Fruit fly (Drosophila melanogaster): ENCODE results near the gene RpS21.

Gene RpS21

dm6 chr2L:2861140-2861884 is 5.4 kb downstream of the RpS21 start (continued):
- TF ChIP-seq CG13775 (GFP tag; optimal IDR thresholded peaks at IDR 0.05) (no peak), btn (GFP tag; optimal IDR thresholded peaks at IDR 0.05) (no peak), CG6272 (GFP tag; IDR thresholded peaks at IDR 0.05) (no peak), salm (tag; optimal IDR thresholded peaks at IDR 0.05) (peak; percentile 12), CG12744 (GFP tag; optimal IDR thresholded peaks at IDR 0.05) (no peak), fd96Cb (tag; optimal IDR thresholded peaks at IDR 0.05) (no peak), scrt (GFP tag; optimal IDR thresholded peaks at IDR 0.05) (peak; percentile 2), disco-r (GFP tag; optimal IDR thresholded peaks at IDR 0.05) (no peak), CG7357 (GFP tag; IDR thresholded peaks at IDR 0.05) (no peak), CG8388 (GFP tag; optimal IDR thresholded peaks at IDR 0.05) (no peak), CG17361 (GFP tag; IDR thresholded peaks at IDR 0.05) (no peak), CG14667 (GFP tag; IDR thresholded peaks at IDR 0.05) (no peak), CG2116 (GFP tag; optimal IDR thresholded peaks at IDR 0.05) (no peak), nerfin-2 (GFP tag; IDR thresholded peaks at IDR 0.05; ENCODE audit: partially characterized antibody) (no peak), stc (GFP tag; IDR thresholded peaks at IDR 0.05) (no peak; the same call in 1 of the 2 replicates), CG6813 (GFP tag; optimal IDR thresholded peaks at IDR 0.05) (peak; percentile 64), CG4617 (GFP tag; optimal IDR thresholded peaks at IDR 0.05; ENCODE audit: borderline replicate concordance) (no peak), lola (GFP tag; optimal IDR thresholded peaks at IDR 0.05) (no peak), Kr (GFP tag; optimal IDR thresholded peaks at IDR 0.05) (no peak), D19B (GFP tag; optimal IDR thresholded peaks at IDR 0.05) (no peak), CG2678 (tag; optimal IDR thresholded peaks at IDR 0.05) (no peak), C15 (GFP tag; IDR thresholded peaks at IDR 0.05) (no peak), slp2 (GFP tag; optimal IDR thresholded peaks at IDR 0.05) (no peak), maf-S (GFP tag; optimal IDR thresholded peaks at IDR 0.05) (no peak), B-H1 (GFP tag; IDR thresholded peaks at IDR 0.05) (no peak), hkb (optimal IDR thresholded peaks at IDR 0.05) (no peak), hkb (GFP tag; IDR thresholded peaks at IDR 0.05) (peak; percentile 16; the same call in 1 of the 2 replicates), BEAF-32 (GFP tag; optimal IDR thresholded peaks at IDR 0.05) (no peak), tio (GFP tag; optimal IDR thresholded peaks at IDR 0.05) (no peak), klu (GFP tag; IDR thresholded peaks at IDR 0.05) (no peak), CG17912 (GFP tag; optimal IDR thresholded peaks at IDR 0.05) (no peak), vvl (GFP tag; IDR thresholded peaks at IDR 0.05) (peak; percentile 43; the same call in 1 of the 2 replicates), oc (tag; optimal IDR thresholded peaks at IDR 0.05) (no peak), dimm (GFP tag; IDR thresholded peaks at IDR 0.05) (no peak), pum (GFP tag; optimal IDR thresholded peaks at IDR 0.05) (no peak), YL-1 (GFP tag; optimal IDR thresholded peaks at IDR 0.05) (no peak), CG32532 (GFP tag; IDR thresholded peaks at IDR 0.05) (no peak), Gsc (GFP tag; IDR thresholded peaks at IDR 0.05) (no peak), zen (tag; optimal IDR thresholded peaks at IDR 0.05) (no peak), Dip3 (GFP tag; optimal IDR thresholded peaks at IDR 0.05) (no peak), CG10147 (GFP tag; optimal IDR thresholded peaks at IDR 0.05) (no peak), HLH54F (GFP tag; optimal IDR thresholded peaks at IDR 0.05) (no peak), pfk (GFP tag; optimal IDR thresholded peaks at IDR 0.05) (peak; percentile 22), CG8944 (GFP tag; optimal IDR thresholded peaks at IDR 0.05) (no peak), Elba2 (GFP tag; optimal IDR thresholded peaks at IDR 0.05) (no peak), sima (GFP tag; optimal IDR thresholded peaks at IDR 0.05) (no peak), cad (GFP tag; optimal IDR thresholded peaks at IDR 0.05) (no peak), CG2889 (GFP tag; IDR thresholded peaks at IDR 0.05) (no peak), CG7556 (GFP tag; optimal IDR thresholded peaks at IDR 0.05) (no peak), esg (GFP tag; conservative IDR thresholded peaks at IDR 0.05) (no peak), vnd (GFP tag; IDR thresholded peaks at IDR 0.05; ENCODE audit: partially characterized antibody) (no peak)

All from whole organism, embryonic.